Worm (Caenorhabditis elegans) whole organism, late embryonic: ENCODE results near the gene C56G2.9.

Experiments
- C08G9.2 ChIP-seq: sonication (generic microtip); optimal IDR thresholded peaks from 2 replicates; lab custom pipeline; 2016; ENCODE audit warnings: mild to moderate bottlenecking, missing genetic modification characterization, moderate library complexity, missing compliant biosample characterization
- C38D4.7 ChIP-seq: fragments of 200-800 bp; sonication (Bioruptor generic); optimal IDR thresholded peaks from 2 replicates; lab custom pipeline; 2018; ENCODE audit warnings: mild to moderate bottlenecking, missing genetic modification characterization, moderate library complexity, missing compliant biosample characterization
- K02D7.2 ChIP-seq: sonication (generic microtip); optimal IDR thresholded peaks from 2 replicates; lab custom pipeline; 2017; ENCODE audit warnings: mild to moderate bottlenecking, missing genetic modification characterization, missing compliant biosample characterization
- Y22D7AL.16 ChIP-seq: sonication (generic microtip); optimal IDR thresholded peaks from 2 replicates; lab custom pipeline; 2016; ENCODE audit warnings: missing genetic modification characterization, missing compliant biosample characterization
- ahr-1 ChIP-seq: sonication (generic microtip); optimal IDR thresholded peaks from 2 replicates; lab custom pipeline; 2016; ENCODE audit warnings: missing genetic modification characterization, missing compliant biosample characterization
- ama-1 ChIP-seq: fragments of 150-350 bp; optimal IDR thresholded peaks from 2 replicates; lab custom pipeline; 2014
- ceh-18 ChIP-seq: sonication (generic microtip); optimal IDR thresholded peaks from 2 replicates; lab custom pipeline; 2016; ENCODE audit warnings: missing genetic modification characterization, missing compliant biosample characterization
- ceh-19 ChIP-seq: fragments of 200-800 bp; sonication (Bioruptor generic); optimal IDR thresholded peaks from 2 replicates; lab custom pipeline; 2018; ENCODE audit warnings: mild to moderate bottlenecking, missing genetic modification characterization, missing compliant biosample characterization
- ceh-2 ChIP-seq: sonication (generic microtip); optimal IDR thresholded peaks from 2 replicates; lab custom pipeline; 2016; ENCODE audit warnings: missing genotype, missing genetic modification characterization, missing compliant biosample characterization
- ceh-22 ChIP-seq: sonication (generic microtip); optimal IDR thresholded peaks from 2 replicates; lab custom pipeline; 2017; ENCODE audit warnings: missing biosample characterization, missing genetic modification characterization
- ceh-24 ChIP-seq: sonication (generic microtip); optimal IDR thresholded peaks from 2 replicates; lab custom pipeline; 2016; ENCODE audit warnings: mild to moderate bottlenecking, missing genetic modification characterization, missing compliant biosample characterization
- ceh-31 ChIP-seq: sonication (generic microtip); optimal IDR thresholded peaks from 2 replicates; lab custom pipeline; 2016; ENCODE audit warnings: missing genetic modification characterization, missing compliant biosample characterization
- ceh-34 ChIP-seq: sonication (generic microtip); optimal IDR thresholded peaks from 2 replicates; lab custom pipeline; 2016; ENCODE audit warnings: mild to moderate bottlenecking, missing genetic modification characterization, missing compliant biosample characterization
- ceh-45 ChIP-seq: fragments of 200-800 bp; sonication (Bioruptor generic); IDR thresholded peaks from 2 replicates; pipeline ENCODE4 v1.3.6; 2022; ENCODE audit warnings: missing genetic modification reagents, missing genetic modification characterization, missing compliant biosample characterization
- ceh-6 ChIP-seq: fragments of 200-800 bp; sonication (Bioruptor generic); optimal IDR thresholded peaks from 2 replicates; lab custom pipeline; 2018; ENCODE audit warnings: mild to moderate bottlenecking, missing genetic modification characterization, missing compliant biosample characterization
- che-1 ChIP-seq: sonication (generic microtip); optimal IDR thresholded peaks from 2 replicates; lab custom pipeline; 2016; ENCODE audit warnings: mild to moderate bottlenecking, missing genetic modification characterization, missing compliant biosample characterization
- dmd-4 ChIP-seq: sonication (generic microtip); optimal IDR thresholded peaks from 2 replicates; lab custom pipeline; 2016; ENCODE audit warnings: borderline replicate concordance, missing genetic modification characterization, missing compliant biosample characterization
- fkh-10 ChIP-seq: fragments of 150-350 bp; optimal IDR thresholded peaks from 2 replicates; lab custom pipeline; 2014; ENCODE audit warnings: missing biosample characterization, missing genetic modification reagents, missing genetic modification characterization
- hlh-15 ChIP-seq: sonication (generic microtip); optimal IDR thresholded peaks from 2 replicates; lab custom pipeline; 2016; ENCODE audit warnings: missing genetic modification characterization, missing compliant biosample characterization
- hlh-30 ChIP-seq: sonication (generic microtip); optimal IDR thresholded peaks from 2 replicates; lab custom pipeline; 2017; ENCODE audit warnings: antibody characterized with exemption, missing genetic modification characterization, missing compliant biosample characterization; ENCODE audit not compliant: insufficient read depth
- hlh-8 ChIP-seq: sonication (generic microtip); optimal IDR thresholded peaks from 2 replicates; lab custom pipeline; 2016; ENCODE audit warnings: missing genotype, missing genetic modification characterization, missing compliant biosample characterization
- lim-6 ChIP-seq: sonication (generic microtip); optimal IDR thresholded peaks from 2 replicates; lab custom pipeline; 2016; ENCODE audit warnings: missing genetic modification characterization, missing compliant biosample characterization
- madf-2 ChIP-seq: sonication (generic microtip); optimal IDR thresholded peaks from 2 replicates; lab custom pipeline; 2017; ENCODE audit warnings: missing genetic modification characterization, missing compliant biosample characterization
- mec-3 ChIP-seq: sonication (generic microtip); optimal IDR thresholded peaks from 2 replicates; lab custom pipeline; 2016; ENCODE audit warnings: borderline replicate concordance, missing genetic modification characterization, missing compliant biosample characterization
- nfya-1 ChIP-seq: sonication (generic microtip); optimal IDR thresholded peaks from 2 replicates; lab custom pipeline; 2017; ENCODE audit warnings: missing genetic modification characterization, mild to moderate bottlenecking, missing compliant biosample characterization, antibody characterized with exemption, moderate library complexity
- nhr-11 ChIP-seq: fragments of 150-350 bp; optimal IDR thresholded peaks from 2 replicates; lab custom pipeline; 2014; ENCODE audit warnings: missing biosample characterization, missing genetic modification characterization
- pat-9 ChIP-seq: fragments of 200-800 bp; sonication (Bioruptor generic); optimal IDR thresholded peaks from 2 replicates; lab custom pipeline; 2018; ENCODE audit warnings: mild to moderate bottlenecking, missing genetic modification characterization, moderate library complexity, missing compliant biosample characterization
- pha-4 ChIP-seq: fragments of 150-350 bp; optimal IDR thresholded peaks from 2 replicates; lab custom pipeline; 2018; ENCODE audit warnings: missing biosample characterization, missing genetic modification reagents, missing genetic modification characterization
- rnt-1 ChIP-seq: sonication (generic microtip); optimal IDR thresholded peaks from 2 replicates; lab custom pipeline; 2016; ENCODE audit warnings: missing genetic modification characterization, missing compliant biosample characterization
- sdc-2 ChIP-seq: sonication (generic microtip); optimal IDR thresholded peaks from 2 replicates; lab custom pipeline; 2016; ENCODE audit warnings: missing genotype, missing genetic modification characterization, missing compliant biosample characterization
- sox-4 ChIP-seq: sonication (generic microtip); optimal IDR thresholded peaks from 2 replicates; lab custom pipeline; 2017; ENCODE audit warnings: mild to moderate bottlenecking, missing genetic modification characterization, inconsistent platforms, missing compliant biosample characterization
- syd-9 ChIP-seq: sonication (generic microtip); optimal IDR thresholded peaks from 2 replicates; lab custom pipeline; 2016; ENCODE audit warnings: mild to moderate bottlenecking, missing genetic modification characterization, moderate library complexity, missing compliant biosample characterization
- tbx-2 ChIP-seq: sonication (generic microtip); optimal IDR thresholded peaks from 2 replicates; lab custom pipeline; 2016; ENCODE audit warnings: missing genetic modification characterization, missing compliant biosample characterization
- tbx-7 ChIP-seq: sonication (generic microtip); optimal IDR thresholded peaks from 2 replicates; lab custom pipeline; 2016; ENCODE audit warnings: missing genotype, missing genetic modification characterization, missing compliant biosample characterization
- ttx-3 ChIP-seq: sonication (generic microtip); optimal IDR thresholded peaks from 2 replicates; lab custom pipeline; 2016; ENCODE audit warnings: missing genetic modification reagents, missing genetic modification characterization, missing compliant biosample characterization
- unc-3 ChIP-seq, 2 experiments: fragments of 200-800 bp in 1 of 2; sonication (Bioruptor generic) in 1 of 2; sonication (generic microtip) in 1 of 2; conservative IDR thresholded peaks in 1 of 2; optimal IDR thresholded peaks in 1 of 2; 2 replicates each; pipeline versions ENCODE4 v1.3.6 to Lab custom; 2016 to 2022; ENCODE audit warnings: missing compliant biosample characterization in 2 of 2, missing genetic modification characterization in 2 of 2, missing genetic modification reagents in 1 of 2
- unc-42 ChIP-seq: sonication (generic microtip); optimal IDR thresholded peaks from 2 replicates; lab custom pipeline; 2016; ENCODE audit warnings: missing genotype, missing genetic modification characterization, missing compliant biosample characterization
- unc-55 ChIP-seq: sonication (generic microtip); optimal IDR thresholded peaks from 2 replicates; lab custom pipeline; 2017; ENCODE audit warnings: missing biosample characterization, missing genetic modification reagents, missing genetic modification characterization
- unc-86 ChIP-seq: sonication (generic microtip); optimal IDR thresholded peaks from 2 replicates; lab custom pipeline; 2016; ENCODE audit warnings: missing genetic modification characterization, missing compliant biosample characterization
- zip-5 ChIP-seq: sonication (generic microtip); optimal IDR thresholded peaks from 2 replicates; lab custom pipeline; 2016; ENCODE audit warnings: missing genetic modification characterization, missing compliant biosample characterization
- ztf-16 ChIP-seq: sonication (generic microtip); optimal IDR thresholded peaks from 2 replicates; lab custom pipeline; 2017; ENCODE audit warnings: missing genetic modification characterization, missing compliant biosample characterization

The C56G2.9 gene

ce11 chrIII:6368524-6368923 is 25.4 kb upstream of the C56G2.9 start:
- TF ChIP-seq hlh-8 (tag; lab: Kevin White, UChicago) (no peak), dmd-4 (no peak), rnt-1 (no peak), syd-9 (tag; lab: Kevin White, UChicago) (no peak), Y22D7AL.16 (tag; lab: Kevin White, UChicago) (no peak), nhr-11 (no peak), madf-2 (tag; lab: Kevin White, UChicago) (no peak), fkh-10 (GFP tag; lab: Kevin White, UChicago) (no peak), zip-5 (no peak), hlh-30 (no peak), hlh-15 (tag; lab: Kevin White, UChicago) (no peak), ceh-2 (no peak), ceh-24 (no peak), sdc-2 (no peak), che-1 (no peak), tbx-2 (tag; lab: Kevin White, UChicago) (no peak)
- TF ChIP-seq, all 69 proteins: peak for 0

DNA sequence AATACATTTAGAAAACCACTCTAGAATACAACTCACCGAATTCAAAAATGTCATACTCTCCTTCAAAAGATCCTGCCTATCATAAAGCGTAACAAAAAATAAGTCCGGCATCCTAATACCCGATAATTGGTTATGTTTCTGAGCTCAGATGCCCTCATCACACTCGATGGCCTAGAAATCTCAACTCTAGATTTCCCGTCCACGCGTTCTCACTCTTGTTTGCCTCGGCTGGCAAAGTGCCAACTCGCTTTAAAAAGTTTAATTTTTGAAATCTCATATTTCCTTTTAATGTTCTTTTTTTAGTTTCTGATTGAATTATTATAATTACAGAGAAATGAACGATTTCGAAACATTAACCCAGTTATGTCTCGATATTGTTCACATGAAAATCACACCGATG is 24.6 kb upstream of the C56G2.9 start, which contains the start of the genes C56G2.15 and thoc-2:
Gene C56G2.15, minus strand, starts transcription at position 188 of the 400 bp plus-strand sequence.
Gene thoc-2, plus strand, starts transcription at position 331 of the 400 bp plus-strand sequence.
- no peak for TF ChIP-seq nfya-1 (tag; lab: Kevin White, UChicago)
- TF ChIP-seq sox-4, result no peak
- no peak for TF ChIP-seq pat-9
- no peak for TF ChIP-seq che-1
- TF ChIP-seq ama-1 (lab: Kevin White, UChicago), result no peak
- no peak for TF ChIP-seq K02D7.2 (tag; lab: Kevin White, UChicago)
- TF ChIP-seq dmd-4, result no peak
- no peak for TF ChIP-seq lim-6 (tag; lab: Kevin White, UChicago)
- no peak for TF ChIP-seq zip-5
- no peak for TF ChIP-seq mec-3 (tag; lab: Kevin White, UChicago)
- TF ChIP-seq ceh-45 (GFP tag; lab: Robert Waterston, UW), result no peak
- no peak for TF ChIP-seq ceh-18 (tag; lab: Kevin White, UChicago)
- no peak for TF ChIP-seq ceh-34
- TF ChIP-seq ahr-1 (tag; lab: Kevin White, UChicago), result no peak
- peak; percentile 38 for TF ChIP-seq C08G9.2
- TF ChIP-seq ceh-19 (GFP tag; lab: Kevin White, UChicago), result no peak
- TF ChIP-seq Y22D7AL.16 (tag; lab: Kevin White, UChicago), result no peak
- TF ChIP-seq ceh-6, result no peak
- TF ChIP-seq ztf-16, result no peak
- TF ChIP-seq ceh-31 (tag; lab: Kevin White, UChicago), result peak; percentile 51
- no peak for TF ChIP-seq ceh-22
- TF ChIP-seq tbx-2 (tag; lab: Kevin White, UChicago), result peak; percentile 51
- peak; percentile 10 for TF ChIP-seq ceh-2
- TF ChIP-seq unc-42 (tag; lab: Kevin White, UChicago), result no peak
- no peak for TF ChIP-seq ttx-3 (tag; lab: Kevin White, UChicago)
- no peak for TF ChIP-seq unc-3 (GFP tag; conservative IDR thresholded peaks at IDR 0.05; lab: Robert Waterston, UW)
- TF ChIP-seq unc-3 (tag; optimal IDR thresholded peaks at IDR 0.05; lab: Kevin White, UChicago), result no peak
- TF ChIP-seq unc-86, result no peak
- no peak for TF ChIP-seq unc-55 (GFP tag; lab: Kevin White, UChicago)
- no peak for TF ChIP-seq C38D4.7

ce11 chrIII:6364395-6364794 is 21.3 kb upstream of the C56G2.9 start:
- TF ChIP-seq tbx-7 (tag; lab: Kevin White, UChicago) (no peak), C38D4.7 (no peak), pha-4 (tag; lab: Kevin White, UChicago) (no peak), ceh-18 (tag; lab: Kevin White, UChicago) (peak; percentile 21)
